Fruit fly (Drosophila melanogaster) whole organism, embryonic: ENCODE results near the gene CG8861.

Experiments
- CG8924 ChIP-seq: fragments of 200-800 bp; optimal IDR thresholded peaks from 3 replicates; lab custom pipeline; 2019; ENCODE audit warnings: missing biosample characterization, mild to moderate bottlenecking, missing genetic modification characterization, moderate library complexity
- Lpt ChIP-seq: fragments of >200 bp; optimal IDR thresholded peaks from 2 replicates; lab custom pipeline; 2018; ENCODE audit warnings: missing biosample characterization, missing genetic modification characterization
- nerfin-1 ChIP-seq: fragments of 200-800 bp; sonication (Bioruptor generic); optimal IDR thresholded peaks from 3 replicates; lab custom pipeline; 2019; ENCODE audit warnings: missing biosample characterization, mild to moderate bottlenecking, missing genetic modification characterization, moderate library complexity
- so ChIP-seq: fragments of 200-800 bp; sonication (Bioruptor generic); IDR thresholded peaks from 3 replicates; pipeline ENCODE4 v1.3.6; 2022; ENCODE audit warnings: missing biosample characterization, missing genetic modification characterization

dm6 chr3R:9370413-9370812 lies 42.1 kb upstream of the CG8861 start:
- no peak for TF ChIP-seq nerfin-1 (tag; lab: Kevin White, UChicago)
- TF ChIP-seq so (GFP tag; lab: Robert Waterston, UW), result peak; percentile 71
- no peak for TF ChIP-seq Lpt
- TF ChIP-seq CG8924, result peak; percentile 67
